Fruit fly (Drosophila melanogaster) whole organism, embryonic: ENCODE results near the gene Crz.

ENCODE experiments used
- ATbp ChIP-seq: fragments of 200-800 bp; sonication (Bioruptor generic); optimal IDR thresholded peaks from 2 replicates; lab custom pipeline; 2017; ENCODE audit warnings: missing biosample characterization, mild to moderate bottlenecking, missing genetic modification characterization, missing genetic modification reagents
- Blimp-1 ChIP-seq: fragments of 200-800 bp; sonication (Bioruptor generic); optimal IDR thresholded peaks from 3 replicates; lab custom pipeline; 2018; ENCODE audit warnings: missing biosample characterization, missing genetic modification characterization, mild to moderate bottlenecking, moderate library complexity, missing genetic modification reagents
- CG10321 ChIP-seq: fragments of 200-800 bp; sonication (Bioruptor generic); IDR thresholded peaks from 2 replicates; pipeline ENCODE4 v1.3.6; 2022; ENCODE audit warnings: missing biosample characterization, missing genetic modification characterization
- CG10431 ChIP-seq: fragments of 200-800 bp; sonication (Bioruptor generic); optimal IDR thresholded peaks from 3 replicates; lab custom pipeline; 2018; ENCODE audit warnings: missing biosample characterization, mild to moderate bottlenecking, missing genetic modification characterization
- CG10565 ChIP-seq: fragments of 200-800 bp; sonication (Bioruptor generic); optimal IDR thresholded peaks from 3 replicates; lab custom pipeline; 2016; ENCODE audit warnings: missing biosample characterization, mild to moderate bottlenecking, missing genetic modification characterization
- CG11456 ChIP-seq: fragments of 200-800 bp; sonication (Bioruptor generic); IDR thresholded peaks from 3 replicates; pipeline ENCODE4 v1.3.6; 2022; ENCODE audit warnings: missing biosample characterization, missing genetic modification characterization
- CG11504 ChIP-seq: fragments of 200-800 bp; sonication (Bioruptor generic); optimal IDR thresholded peaks from 3 replicates; lab custom pipeline; 2019; ENCODE audit warnings: missing biosample characterization, mild to moderate bottlenecking, missing genetic modification characterization, moderate library complexity
- CG12391 ChIP-seq: fragments of 200-800 bp; sonication (Bioruptor generic); optimal IDR thresholded peaks from 3 replicates; lab custom pipeline; 2018; ENCODE audit warnings: missing biosample characterization, mild to moderate bottlenecking, missing genetic modification characterization, moderate library complexity
- CG13123 ChIP-seq: fragments of 200-800 bp; sonication (Bioruptor generic); optimal IDR thresholded peaks from 2 replicates; lab custom pipeline; 2016; ENCODE audit warnings: missing biosample characterization, missing genetic modification characterization
- CG13424 ChIP-seq: fragments of 200-800 bp; sonication (Bioruptor generic); optimal IDR thresholded peaks from 2 replicates; lab custom pipeline; 2019; ENCODE audit warnings: missing biosample characterization, mild to moderate bottlenecking, missing genetic modification characterization, moderate library complexity
- CG15696 ChIP-seq: fragments of 200-800 bp; sonication (Bioruptor generic); optimal IDR thresholded peaks from 2 replicates; lab custom pipeline; 2019; ENCODE audit warnings: missing biosample characterization, mild to moderate bottlenecking, missing genetic modification characterization, moderate library complexity
- CG1603 ChIP-seq: fragments of 200-800 bp; sonication (Bioruptor generic); optimal IDR thresholded peaks from 2 replicates; lab custom pipeline; 2019; ENCODE audit warnings: missing biosample characterization, mild to moderate bottlenecking, missing genetic modification characterization, moderate library complexity
- CG17385 ChIP-seq: fragments of 200-800 bp; sonication (Bioruptor generic); optimal IDR thresholded peaks from 3 replicates; lab custom pipeline; 2018; ENCODE audit warnings: missing biosample characterization, mild to moderate bottlenecking, missing genetic modification characterization
- CG17568 ChIP-seq: fragments of 200-800 bp; sonication (Bioruptor generic); optimal IDR thresholded peaks from 2 replicates; lab custom pipeline; 2018; ENCODE audit warnings: missing biosample characterization, mild to moderate bottlenecking, missing genetic modification characterization, moderate library complexity
- CG17802 ChIP-seq: fragments of 200-800 bp; sonication (Bioruptor generic); optimal IDR thresholded peaks from 2 replicates; lab custom pipeline; 2018; ENCODE audit warnings: missing biosample characterization, mild to moderate bottlenecking, missing genetic modification characterization, moderate library complexity
- CG2120 ChIP-seq: fragments of 200-800 bp; sonication (Bioruptor generic); optimal IDR thresholded peaks from 3 replicates; lab custom pipeline; 2016; ENCODE audit warnings: missing biosample characterization, missing genetic modification characterization
- CG2678 ChIP-seq: fragments of 200-800 bp; sonication (Bioruptor generic); optimal IDR thresholded peaks from 3 replicates; lab custom pipeline; 2019; ENCODE audit warnings: missing biosample characterization, mild to moderate bottlenecking, missing genetic modification characterization, moderate library complexity
- CG33213 ChIP-seq: fragments of 200-800 bp; sonication (Bioruptor generic); optimal IDR thresholded peaks from 3 replicates; lab custom pipeline; 2016; ENCODE audit warnings: missing biosample characterization, missing genetic modification characterization
- CG7271 ChIP-seq: fragments of 200-800 bp; sonication (Bioruptor generic); optimal IDR thresholded peaks from 2 replicates; lab custom pipeline; 2018; ENCODE audit warnings: missing biosample characterization, mild to moderate bottlenecking, missing genetic modification characterization, moderate library complexity
- CG7839 ChIP-seq: fragments of 200-800 bp; sonication (Bioruptor generic); optimal IDR thresholded peaks from 3 replicates; lab custom pipeline; 2018; ENCODE audit warnings: missing biosample characterization, mild to moderate bottlenecking, missing genetic modification characterization, moderate library complexity
- CG8388 ChIP-seq: fragments of 200-800 bp; sonication (Bioruptor generic); optimal IDR thresholded peaks from 2 replicates; lab custom pipeline; 2019; ENCODE audit warnings: missing biosample characterization, mild to moderate bottlenecking, missing genetic modification characterization, moderate library complexity
- CG9437 ChIP-seq: fragments of 200-800 bp; sonication (Bioruptor generic); optimal IDR thresholded peaks from 2 replicates; lab custom pipeline; 2018; ENCODE audit warnings: missing biosample characterization, mild to moderate bottlenecking, missing genetic modification characterization
- CG9609 ChIP-seq: fragments of 200-800 bp; sonication (Bioruptor generic); optimal IDR thresholded peaks from 3 replicates; lab custom pipeline; 2016; ENCODE audit warnings: missing biosample characterization, missing genetic modification characterization
- CoRest ChIP-seq: fragments of 200-800 bp; sonication (Bioruptor generic); optimal IDR thresholded peaks from 3 replicates; lab custom pipeline; 2018; ENCODE audit warnings: missing biosample characterization, mild to moderate bottlenecking, missing genetic modification characterization, moderate library complexity
- Ets65A ChIP-seq: fragments of 200-800 bp; sonication (Bioruptor generic); peaks from one replicate; lab custom pipeline; 2016; ENCODE audit warnings: missing biosample characterization, missing genetic modification characterization
- HLHmδ ChIP-seq: fragments of 200-800 bp; sonication (Bioruptor generic); optimal IDR thresholded peaks from 2 replicates; lab custom pipeline; 2018; ENCODE audit warnings: missing biosample characterization, mild to moderate bottlenecking, missing genetic modification characterization, moderate library complexity
- Hand ChIP-seq: fragments of 200-800 bp; sonication (Bioruptor generic); optimal IDR thresholded peaks from 2 replicates; lab custom pipeline; 2017; ENCODE audit warnings: mild to moderate bottlenecking, missing biosample characterization, missing genetic modification reagents, missing genetic modification characterization
- MTF-1 ChIP-seq: fragments of 200-800 bp; sonication (Bioruptor generic); optimal IDR thresholded peaks from 2 replicates; lab custom pipeline; 2018; ENCODE audit warnings: missing biosample characterization, mild to moderate bottlenecking, missing genetic modification characterization, borderline replicate concordance
- Oaz ChIP-seq: fragments of 200-800 bp; sonication (Bioruptor generic); IDR thresholded peaks from 2 replicates; pipeline ENCODE4 v1.3.6; 2022; ENCODE audit warnings: missing biosample characterization, missing genetic modification characterization
- PHDP ChIP-seq: fragments of 200-800 bp; sonication (Bioruptor generic); optimal IDR thresholded peaks from 3 replicates; lab custom pipeline; 2018; ENCODE audit warnings: missing biosample characterization, mild to moderate bottlenecking, missing genetic modification characterization, moderate library complexity
- Sox102F ChIP-seq: fragments of 200-800 bp; sonication (Bioruptor generic); optimal IDR thresholded peaks from 2 replicates; lab custom pipeline; 2018; ENCODE audit warnings: missing biosample characterization, mild to moderate bottlenecking, missing genetic modification characterization, moderate library complexity
- Ssrp ChIP-seq: fragments of 200-800 bp; sonication (Bioruptor generic); optimal IDR thresholded peaks from 2 replicates; lab custom pipeline; 2018; ENCODE audit warnings: missing biosample characterization, mild to moderate bottlenecking, missing genetic modification characterization, moderate library complexity
- bsh ChIP-seq, 2 experiments: fragments of 200-800 bp; sonication (Bioruptor generic); optimal IDR thresholded peaks; 2 replicates each; lab custom pipeline; 2017 to 2018; ENCODE audit warnings: mild to moderate bottlenecking in 2 of 2, missing biosample characterization in 2 of 2, missing genetic modification characterization in 2 of 2, moderate library complexity in 1 of 2
- dmrt99B ChIP-seq: fragments of 200-800 bp; sonication (Bioruptor generic); optimal IDR thresholded peaks from 2 replicates; lab custom pipeline; 2018; ENCODE audit warnings: missing biosample characterization, mild to moderate bottlenecking, missing genetic modification characterization, moderate library complexity
- fd64A ChIP-seq: fragments of 200-800 bp; sonication (Bioruptor generic); optimal IDR thresholded peaks from 3 replicates; lab custom pipeline; 2018; ENCODE audit warnings: missing biosample characterization, mild to moderate bottlenecking, missing genetic modification characterization
- gem ChIP-seq: fragments of 200-800 bp; sonication (Bioruptor generic); optimal IDR thresholded peaks from 2 replicates; lab custom pipeline; 2019; ENCODE audit warnings: missing biosample characterization, mild to moderate bottlenecking, missing genetic modification characterization, moderate library complexity
- grau ChIP-seq: fragments of 200-800 bp; optimal IDR thresholded peaks from 3 replicates; lab custom pipeline; 2019; ENCODE audit warnings: missing biosample characterization, mild to moderate bottlenecking, missing genetic modification characterization, moderate library complexity
- jing ChIP-seq: fragments of 200-800 bp; sonication (Bioruptor generic); optimal IDR thresholded peaks from 2 replicates; lab custom pipeline; 2018; ENCODE audit warnings: missing biosample characterization, mild to moderate bottlenecking, missing genetic modification characterization
- lab ChIP-seq: fragments of 200-800 bp; sonication (Bioruptor generic); optimal IDR thresholded peaks from 3 replicates; lab custom pipeline; 2017; ENCODE audit warnings: missing biosample characterization, missing genetic modification characterization, mild to moderate bottlenecking, moderate library complexity, missing genetic modification reagents
- nau ChIP-seq: fragments of 200-800 bp; sonication (Bioruptor generic); optimal IDR thresholded peaks from 3 replicates; lab custom pipeline; 2017; ENCODE audit warnings: missing biosample characterization, mild to moderate bottlenecking, missing genetic modification characterization, missing genetic modification reagents
- nmo ChIP-seq: fragments of 200-800 bp; sonication (Bioruptor generic); optimal IDR thresholded peaks from 2 replicates; lab custom pipeline; 2018; ENCODE audit warnings: missing biosample characterization, mild to moderate bottlenecking, missing genetic modification characterization, moderate library complexity
- oc ChIP-seq: fragments of 200-800 bp; sonication (Bioruptor generic); optimal IDR thresholded peaks from 2 replicates; lab custom pipeline; 2018; ENCODE audit warnings: missing biosample characterization, mild to moderate bottlenecking, missing genetic modification characterization, moderate library complexity
- onecut ChIP-seq: fragments of 200-800 bp; sonication (Bioruptor generic); IDR thresholded peaks from 2 replicates; pipeline ENCODE4 v1.3.6; 2022; ENCODE audit warnings: missing biosample characterization, missing genetic modification characterization
- pho ChIP-seq: fragments of 200-800 bp; sonication (Bioruptor generic); optimal IDR thresholded peaks from 2 replicates; lab custom pipeline; 2016; ENCODE audit warnings: missing biosample characterization, missing genetic modification characterization
- phol ChIP-seq: fragments of 200-800 bp; sonication (Bioruptor generic); optimal IDR thresholded peaks from 3 replicates; lab custom pipeline; 2018; ENCODE audit warnings: missing biosample characterization, mild to moderate bottlenecking, missing genetic modification characterization, moderate library complexity
- sima ChIP-seq: fragments of 200-800 bp; sonication (Bioruptor generic); optimal IDR thresholded peaks from 2 replicates; lab custom pipeline; 2016; ENCODE audit warnings: missing biosample characterization, missing genetic modification characterization
- sisA ChIP-seq: fragments of 200-800 bp; sonication (Bioruptor generic); IDR thresholded peaks from 2 replicates; pipeline ENCODE4 v1.3.6; 2022; ENCODE audit warnings: missing biosample characterization, missing genetic modification characterization
- vfl ChIP-seq: fragments of 200-800 bp; sonication (Bioruptor generic); optimal IDR thresholded peaks from 2 replicates; lab custom pipeline; 2016; ENCODE audit warnings: missing biosample characterization, missing genetic modification characterization
- wek ChIP-seq: fragments of 200-800 bp; sonication (Bioruptor generic); optimal IDR thresholded peaks from 3 replicates; lab custom pipeline; 2018; ENCODE audit warnings: missing biosample characterization, mild to moderate bottlenecking, missing genetic modification characterization, moderate library complexity

The Crz gene

DNA sequence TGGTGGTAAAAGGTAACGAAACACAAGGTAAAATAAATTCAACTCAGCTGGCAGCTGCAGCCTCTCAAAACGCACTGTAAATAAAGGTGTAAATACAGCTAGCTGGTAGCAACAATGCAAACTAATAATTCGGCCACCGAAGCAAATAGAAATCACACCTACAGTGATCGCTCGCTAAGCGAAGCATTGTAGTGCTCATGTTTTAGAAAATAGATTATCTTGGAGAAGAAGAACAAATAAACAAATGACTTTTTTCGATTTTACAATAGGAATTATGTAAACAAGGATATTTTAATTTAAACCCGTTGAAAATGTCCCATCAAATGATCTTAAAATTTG lies 30.3 kb upstream of the Crz start (continued):
- peak; percentile 44 for TF ChIP-seq CoRest (tag; lab: Kevin White, UChicago)
- TF ChIP-seq sima (GFP tag; lab: Kevin White, UChicago), result peak; percentile 4
- peak; percentile 40 for TF ChIP-seq CG13424 (tag; lab: Kevin White, UChicago)
- peak; percentile 8 for TF ChIP-seq CG17802 (tag; lab: Kevin White, UChicago)
- TF ChIP-seq ATbp, result peak; percentile 82
- peak; percentile 23 for TF ChIP-seq phol (tag; lab: Kevin White, UChicago)
- TF ChIP-seq Oaz (GFP tag; lab: Robert Waterston, UW), result no peak
- TF ChIP-seq CG7839, result peak; percentile 19
- TF ChIP-seq CG13123 (GFP tag; lab: Kevin White, UChicago), result no peak
- TF ChIP-seq sisA, result no peak
- peak; percentile 77 for TF ChIP-seq fd64A (GFP tag; lab: Kevin White, UChicago)
- TF ChIP-seq pho (GFP tag; lab: Kevin White, UChicago), result peak; percentile 34
- TF ChIP-seq jing (GFP tag; lab: Kevin White, UChicago), result peak; percentile 9
- TF ChIP-seq CG8388 (GFP tag; lab: Kevin White, UChicago), result peak; percentile 30
- peak; percentile 24 for TF ChIP-seq nmo
- peak; percentile 8 for TF ChIP-seq CG17385 (GFP tag; lab: Kevin White, UChicago)
- peak; percentile 45 for TF ChIP-seq CG1603 (tag; lab: Kevin White, UChicago)
- peak; percentile 44 for TF ChIP-seq CG11504 (tag; lab: Kevin White, UChicago)
- no peak for TF ChIP-seq CG12391 (tag; lab: Kevin White, UChicago)
- TF ChIP-seq nau (GFP tag; lab: Kevin White, UChicago), result peak; percentile 10
- TF ChIP-seq gem (tag; lab: Kevin White, UChicago), result peak; percentile 51
- peak; percentile 29 for TF ChIP-seq dmrt99B (tag; lab: Kevin White, UChicago)
- peak; percentile 92 for TF ChIP-seq grau (tag; lab: Kevin White, UChicago)
- peak; percentile 15 for TF ChIP-seq Ssrp (tag; lab: Kevin White, UChicago)
- TF ChIP-seq vfl (GFP tag; lab: Kevin White, UChicago), result no peak
- peak; percentile 16 for TF ChIP-seq CG9609 (GFP tag; lab: Kevin White, UChicago)
- TF ChIP-seq Sox102F (GFP tag; lab: Kevin White, UChicago), result peak; percentile 40
- TF ChIP-seq Blimp-1 (GFP tag; lab: Kevin White, UChicago), result peak; percentile 5
- peak; percentile 6 for TF ChIP-seq CG7271 (tag; lab: Kevin White, UChicago)
- peak; percentile 2 for TF ChIP-seq CG2120 (GFP tag; lab: Kevin White, UChicago)
- peak; percentile 18 for TF ChIP-seq PHDP
- TF ChIP-seq CG33213 (GFP tag; lab: Kevin White, UChicago), result peak; percentile 13
- peak; percentile 27 for TF ChIP-seq CG2678 (tag; lab: Kevin White, UChicago)
- TF ChIP-seq CG17568 (GFP tag; lab: Kevin White, UChicago), result peak; percentile 6
- TF ChIP-seq HLHmδ (GFP tag; lab: Kevin White, UChicago), result peak; percentile 58
- TF ChIP-seq lab (GFP tag; lab: Kevin White, UChicago), result peak; percentile 47
- no peak for TF ChIP-seq CG10565 (GFP tag; lab: Kevin White, UChicago)
- TF ChIP-seq wek (GFP tag; lab: Kevin White, UChicago), result peak; percentile 36
- TF ChIP-seq CG11456 (GFP tag; lab: Robert Waterston, UW), result no peak
- TF ChIP-seq CG10431, result peak; percentile 23
- TF ChIP-seq onecut (GFP tag; lab: Robert Waterston, UW), result peak; percentile 51
- peak; percentile 14 for TF ChIP-seq Hand (GFP tag; lab: Kevin White, UChicago)
- TF ChIP-seq oc (tag; lab: Kevin White, UChicago), result no peak
- peak; percentile 5 for TF ChIP-seq CG9437 (GFP tag; lab: Kevin White, UChicago)
- no peak for TF ChIP-seq CG10321 (GFP tag; lab: Robert Waterston, UW)
- TF ChIP-seq bsh (GFP tag; optimal IDR thresholded peaks at IDR 0.05; lab: Kevin White, UChicago), result peak in 1 of 2 experiments; percentile 23
- peak; percentile 81 for TF ChIP-seq Ets65A
- TF ChIP-seq MTF-1 (GFP tag; lab: Kevin White, UChicago), result peak; percentile 60
- peak; percentile 10 for TF ChIP-seq CG15696 (tag; lab: Kevin White, UChicago)
